Fruit fly (Drosophila melanogaster) whole organism, embryonic: ENCODE results near the gene CG42869.

Experiments used
- Abd-B ChIP-seq: fragments of 200-800 bp; sonication (Bioruptor generic); optimal IDR thresholded peaks from 2 replicates; lab custom pipeline; 2018; ENCODE audit warnings: missing biosample characterization, mild to moderate bottlenecking, missing genetic modification characterization, moderate library complexity
- Atf3 ChIP-seq: fragments of 200-800 bp; sonication (Bioruptor generic); optimal IDR thresholded peaks from 3 replicates; lab custom pipeline; 2016; ENCODE audit warnings: missing biosample characterization, missing genetic modification characterization
- Awh ChIP-seq: fragments of 200-800 bp; sonication (Bioruptor generic); IDR thresholded peaks from 2 replicates; pipeline ENCODE4, ENCODE4 v1.3.6; 2022; ENCODE audit warnings: missing biosample characterization, missing genetic modification characterization
- B-H2 ChIP-seq: fragments of 200-800 bp; sonication (Bioruptor generic); optimal IDR thresholded peaks from 2 replicates; lab custom pipeline; 2018; ENCODE audit warnings: missing biosample characterization, mild to moderate bottlenecking, missing genetic modification characterization
- CG12391 ChIP-seq: fragments of 200-800 bp; sonication (Bioruptor generic); optimal IDR thresholded peaks from 3 replicates; lab custom pipeline; 2018; ENCODE audit warnings: missing biosample characterization, mild to moderate bottlenecking, missing genetic modification characterization, moderate library complexity
- CG18599 ChIP-seq: fragments of 200-800 bp; sonication (Bioruptor generic); optimal IDR thresholded peaks from 3 replicates; lab custom pipeline; 2017; ENCODE audit warnings: missing biosample characterization, missing genetic modification characterization, mild to moderate bottlenecking, moderate library complexity, missing genetic modification reagents
- CG2678 ChIP-seq: fragments of 200-800 bp; sonication (Bioruptor generic); optimal IDR thresholded peaks from 3 replicates; lab custom pipeline; 2019; ENCODE audit warnings: missing biosample characterization, mild to moderate bottlenecking, missing genetic modification characterization, moderate library complexity
- CG3281 ChIP-seq: fragments of 200-800 bp; sonication (Bioruptor generic); optimal IDR thresholded peaks from 3 replicates; lab custom pipeline; 2017; ENCODE audit warnings: missing biosample characterization, mild to moderate bottlenecking, missing genetic modification characterization
- CG34376 ChIP-seq: fragments of 200-800 bp; sonication (Bioruptor generic); optimal IDR thresholded peaks from 2 replicates; lab custom pipeline; 2018; ENCODE audit warnings: missing biosample characterization, mild to moderate bottlenecking, missing genetic modification characterization
- CG6683 ChIP-seq: fragments of 200-800 bp; sonication (Bioruptor generic); optimal IDR thresholded peaks from 2 replicates; lab custom pipeline; 2017; ENCODE audit warnings: missing biosample characterization, mild to moderate bottlenecking, missing genetic modification characterization, missing genetic modification reagents
- CG7357 ChIP-seq: fragments of 200-800 bp; sonication (Bioruptor generic); IDR thresholded peaks from 3 replicates; pipeline ENCODE4 v1.3.6; 2022; ENCODE audit warnings: missing biosample characterization, missing genetic modification characterization
- Camta ChIP-seq: fragments of 200-800 bp; sonication (Bioruptor generic); optimal IDR thresholded peaks from 2 replicates; lab custom pipeline; 2016; ENCODE audit warnings: missing biosample characterization, missing genetic modification characterization
- Dp ChIP-seq: fragments of 200-800 bp; sonication (Bioruptor generic); optimal IDR thresholded peaks from 2 replicates; lab custom pipeline; 2018; ENCODE audit warnings: missing biosample characterization, mild to moderate bottlenecking, missing genetic modification characterization, moderate library complexity
- GATAe ChIP-seq: fragments of 200-800 bp; sonication (Bioruptor generic); conservative IDR thresholded peaks from 2 replicates; pipeline ENCODE4 v1.3.6; 2022; ENCODE audit warnings: missing biosample characterization, missing genetic modification characterization
- Hand ChIP-seq: fragments of 200-800 bp; sonication (Bioruptor generic); optimal IDR thresholded peaks from 2 replicates; lab custom pipeline; 2017; ENCODE audit warnings: mild to moderate bottlenecking, missing biosample characterization, missing genetic modification reagents, missing genetic modification characterization
- Jarid2 ChIP-seq: fragments of 200-800 bp; sonication (Bioruptor generic); optimal IDR thresholded peaks from 3 replicates; lab custom pipeline; 2017; ENCODE audit warnings: mild to moderate bottlenecking, missing biosample characterization, missing genetic modification reagents, missing genetic modification characterization
- Oaz ChIP-seq: fragments of 200-800 bp; sonication (Bioruptor generic); IDR thresholded peaks from 2 replicates; pipeline ENCODE4 v1.3.6; 2022; ENCODE audit warnings: missing biosample characterization, missing genetic modification characterization
- Pdp1 ChIP-seq, 2 experiments: fragments of 200-800 bp; sonication (Bioruptor generic); optimal IDR thresholded peaks; 3 replicates each; lab custom pipeline; 2016; ENCODE audit warnings: missing biosample characterization in 2 of 2, missing genetic modification characterization in 2 of 2, mild to moderate bottlenecking in 1 of 2, moderate library complexity in 1 of 2
- Ravus ChIP-seq: fragments of 200-800 bp; sonication (Bioruptor generic); IDR thresholded peaks from 2 replicates; pipeline ENCODE4 v1.3.6; 2022; ENCODE audit warnings: missing biosample characterization, missing genetic modification characterization
- Sox100B ChIP-seq: fragments of 200-800 bp; sonication (Bioruptor generic); optimal IDR thresholded peaks from 3 replicates; lab custom pipeline; 2018; ENCODE audit warnings: missing biosample characterization, mild to moderate bottlenecking, missing genetic modification characterization
- Tbp ChIP-seq: fragments of >200 bp; optimal IDR thresholded peaks from 2 replicates; lab custom pipeline; 2018; ENCODE audit warnings: missing biosample characterization, missing genetic modification characterization
- YL-1 ChIP-seq: fragments of 200-800 bp; sonication (Bioruptor generic); optimal IDR thresholded peaks from 3 replicates; lab custom pipeline; 2017; ENCODE audit warnings: missing biosample characterization, mild to moderate bottlenecking, missing genetic modification characterization
- aop ChIP-seq: fragments of 200-800 bp; sonication (Bioruptor generic); IDR thresholded peaks from 2 replicates; pipeline ENCODE4 v1.3.6; 2022; ENCODE audit warnings: missing biosample characterization, missing genetic modification characterization
- az2 ChIP-seq: fragments of 200-800 bp; sonication (Bioruptor generic); optimal IDR thresholded peaks from 3 replicates; lab custom pipeline; 2016; ENCODE audit warnings: missing biosample characterization, missing genetic modification characterization
- cwo ChIP-seq: fragments of 200-800 bp; sonication (Bioruptor generic); optimal IDR thresholded peaks from 3 replicates; lab custom pipeline; 2017; ENCODE audit warnings: missing biosample characterization, missing genetic modification characterization, mild to moderate bottlenecking, moderate library complexity, missing genetic modification reagents
- exex ChIP-seq: fragments of 200-800 bp; sonication (Bioruptor generic); optimal IDR thresholded peaks from 4 replicates; lab custom pipeline; 2018; ENCODE audit warnings: missing biosample characterization, mild to moderate bottlenecking, missing genetic modification characterization, moderate library complexity
- grn ChIP-seq: fragments of 200-800 bp; sonication (Bioruptor generic); optimal IDR thresholded peaks from 3 replicates; lab custom pipeline; 2017; ENCODE audit warnings: missing biosample characterization, missing genetic modification characterization
- ind ChIP-seq: fragments of 200-800 bp; sonication (Bioruptor generic); optimal IDR thresholded peaks from 3 replicates; lab custom pipeline; 2016; ENCODE audit warnings: missing biosample characterization, missing genetic modification characterization
- luna ChIP-seq: fragments of 200-800 bp; sonication (Bioruptor generic); optimal IDR thresholded peaks from 2 replicates; lab custom pipeline; 2016; ENCODE audit warnings: missing biosample characterization, missing genetic modification characterization
- mirr ChIP-seq: fragments of 200-800 bp; sonication (Bioruptor generic); optimal IDR thresholded peaks from 3 replicates; lab custom pipeline; 2018; ENCODE audit warnings: missing biosample characterization, mild to moderate bottlenecking, missing genetic modification characterization
- pita ChIP-seq: fragments of 200-800 bp; sonication (Bioruptor generic); optimal IDR thresholded peaks from 2 replicates; lab custom pipeline; 2017; ENCODE audit warnings: missing biosample characterization, mild to moderate bottlenecking, missing genetic modification characterization
- sd ChIP-seq: fragments of 200-800 bp; sonication (Bioruptor generic); optimal IDR thresholded peaks from 3 replicates; lab custom pipeline; 2018; ENCODE audit warnings: missing biosample characterization, mild to moderate bottlenecking, missing genetic modification characterization, moderate library complexity
- slbo ChIP-seq: fragments of 200-800 bp; sonication (Bioruptor generic); IDR thresholded peaks from 2 replicates; pipeline ENCODE4 v1.3.6; 2022; ENCODE audit warnings: missing biosample characterization, missing genetic modification characterization
- sug ChIP-seq: fragments of 200-800 bp; optimal IDR thresholded peaks from 2 replicates; lab custom pipeline; 2019; ENCODE audit warnings: missing biosample characterization, mild to moderate bottlenecking, missing genetic modification characterization, moderate library complexity
- tio ChIP-seq: fragments of 200-800 bp; sonication (Bioruptor generic); optimal IDR thresholded peaks from 2 replicates; lab custom pipeline; 2017; ENCODE audit warnings: missing biosample characterization, missing genetic modification characterization, inconsistent platforms
- wek ChIP-seq: fragments of 200-800 bp; sonication (Bioruptor generic); optimal IDR thresholded peaks from 3 replicates; lab custom pipeline; 2018; ENCODE audit warnings: missing biosample characterization, mild to moderate bottlenecking, missing genetic modification characterization, moderate library complexity

CG42869 gene

dm6 chr3R:21748954-21749920 is 12.6 kb upstream of the CG42869 start, which contains the start of gene CG31233:
TSS of gene CG31233 (plus strand) at chr3R:21749853.
- TF ChIP-seq ind (GFP tag; lab: Kevin White, UChicago) (no peak), az2 (GFP tag; lab: Kevin White, UChicago) (no peak), Camta (GFP tag; lab: Kevin White, UChicago) (no peak), mirr (peak; percentile 56), B-H2 (GFP tag; lab: Kevin White, UChicago) (no peak), slbo (GFP tag; lab: Robert Waterston, UW) (no peak), Dp (GFP tag; lab: Kevin White, UChicago) (no peak), CG18599 (peak; percentile 4), aop (GFP tag; lab: Robert Waterston, UW) (no peak), CG6683 (GFP tag; lab: Kevin White, UChicago) (no peak), CG12391 (tag; lab: Kevin White, UChicago) (no peak), cwo (GFP tag; lab: Kevin White, UChicago) (peak; percentile 76), YL-1 (GFP tag; lab: Kevin White, UChicago) (no peak), CG7357 (GFP tag; lab: Robert Waterston, UW) (no peak), sd (tag; lab: Kevin White, UChicago) (peak; percentile 72), sug (tag; lab: Kevin White, UChicago) (peak; percentile 76), Pdp1 (GFP tag; optimal IDR thresholded peaks at IDR 0.05; lab: Kevin White, UChicago) (peak in 1 of 2 experiments; percentile 39), Jarid2 (GFP tag; lab: Kevin White, UChicago) (no peak), Oaz (GFP tag; lab: Robert Waterston, UW) (no peak), luna (GFP tag; lab: Kevin White, UChicago) (no peak), GATAe (peak; percentile 35; the same call in 1 of the 2 replicates), Sox100B (no peak), exex (peak; percentile 93), grn (GFP tag; lab: Kevin White, UChicago) (peak; percentile 71), Awh (GFP tag; lab: Robert Waterston, UW) (no peak), pita (GFP tag; lab: Kevin White, UChicago) (no peak), CG3281 (GFP tag; lab: Kevin White, UChicago) (peak; percentile 10), CG34376 (peak; percentile 95), Ravus (GFP tag; lab: Robert Waterston, UW) (no peak), Hand (GFP tag; lab: Kevin White, UChicago) (no peak), Tbp (GFP tag; lab: Kevin White, UChicago) (no peak), CG2678 (tag; lab: Kevin White, UChicago) (peak; percentile 4), tio (no peak), Atf3 (GFP tag; lab: Kevin White, UChicago) (no peak), Abd-B (GFP tag; lab: Kevin White, UChicago) (no peak)

dm6 chr3R:21745887-21746286 is 9.2 kb upstream of the CG42869 start:
- TF ChIP-seq exex (peak; percentile 93), wek (no peak), CG34376 (peak; percentile 42), sug (tag; lab: Kevin White, UChicago) (peak; percentile 22)
